Comparison of ENCODE assay signal across 3 worm cellular contexts in genomic region chrV:4067876-4068275, ce11.
A peak's percentile ranks its signal among the peaks of the same experiment; 100 is the strongest.
TF ChIP-seq lines count a peak whose summit lies in the region.

No protein-coding gene starts in this region.

TF ChIP-seq in whole organism, L1 larva, 84 proteins besides CTCF, POLR2A, EP300 and RAD21:
- TF ChIP-seq efl-1 (optimal IDR thresholded peaks at IDR 0.05; lab: Kevin White, UChicago) (peak in 1 of 2 experiments; percentile 68), efl-1 (GFP tag; optimal IDR thresholded peaks at IDR 0.05 in 1 of 2; lab: Kevin White, UChicago) (peak; percentile 57 to 95), dpl-1 (GFP tag; optimal IDR thresholded peaks at IDR 0.05; lab: Kevin White, UChicago) (peak in 1 of 3 experiments; percentile 36)
TF ChIP-seq in whole organism, L1 larva: peak in this region for 2; not testable (repeated sequence) for 82.

TF ChIP-seq in whole organism, L4 larva, 104 proteins besides CTCF, POLR2A, EP300 and RAD21:
- TF ChIP-seq lin-38 (GFP tag; IDR thresholded peaks at IDR 0.05; lab: Robert Waterston, UW), result peak; percentile 83

TF ChIP-seq in whole organism, young adult, 124 proteins besides CTCF, POLR2A, EP300 and RAD21:
- peak; percentile 82 for TF ChIP-seq mcd-1 (GFP tag; IDR thresholded peaks at IDR 0.05; lab: Robert Waterston, UW)
